Worm (Caenorhabditis elegans) whole organism, L2 larva: ENCODE measurements around the gene magu-1.

Experiments
- ZK546.5 ChIP-seq: sonication (generic microtip); optimal IDR thresholded peaks from 2 replicates; lab custom pipeline; 2017; ENCODE audit warnings: missing biosample characterization, missing genetic modification characterization
- dmd-4 ChIP-seq: sonication (generic microtip); optimal IDR thresholded peaks from 2 replicates; lab custom pipeline; 2017; ENCODE audit warnings: missing biosample characterization, missing genetic modification characterization
- fos-1 ChIP-seq: fragments of 150-350 bp; optimal IDR thresholded peaks from 2 replicates; lab custom pipeline; 2014; ENCODE audit warnings: missing biosample characterization, missing genetic modification characterization
- lin-39 ChIP-seq: fragments of 150-350 bp; optimal IDR thresholded peaks from 2 replicates; lab custom pipeline; 2014; ENCODE audit warnings: missing biosample characterization, missing genetic modification reagents, missing genetic modification characterization
- lsy-2 ChIP-seq, 2 experiments: fragments of 150-350 bp in 1 of 2; sonication (generic microtip) in 1 of 2; optimal IDR thresholded peaks; 2 replicates each; lab custom pipeline; 2014 to 2017; ENCODE audit warnings: missing biosample characterization in 2 of 2, missing genetic modification characterization in 2 of 2
- nhr-21 ChIP-seq: fragments of 150-350 bp; optimal IDR thresholded peaks from 2 replicates; lab custom pipeline; 2014; ENCODE audit warnings: missing biosample characterization, missing genetic modification characterization
- nhr-77 ChIP-seq: fragments of 150-350 bp; optimal IDR thresholded peaks from 2 replicates; lab custom pipeline; 2014; ENCODE audit warnings: missing biosample characterization, missing genetic modification characterization

- no peak for TF ChIP-seq dmd-4 (tag; lab: Kevin White, UChicago)
- no peak for TF ChIP-seq nhr-21 (tag; lab: Kevin White, UChicago)
- no peak for TF ChIP-seq nhr-77
- TF ChIP-seq lin-39 (tag; lab: Kevin White, UChicago) = no peak
- TF ChIP-seq fos-1 (tag; lab: Kevin White, UChicago) = no peak
- TF ChIP-seq ZK546.5 (tag; lab: Kevin White, UChicago) = no peak
- TF ChIP-seq lsy-2 (tag; optimal IDR thresholded peaks at IDR 0.05; lab: Kevin White, UChicago) = no peak
Measured at ce11 chrIII:486077-486597, 14.6 kb upstream of the magu-1 start, which contains the start of gene nlp-32.
